Fruit fly (Drosophila melanogaster): ENCODE data around the gene CG32462.

- TF ChIP-seq CG6808 (GFP tag; optimal IDR thresholded peaks at IDR 0.05), result peak; percentile 39
- peak; percentile 8 for TF ChIP-seq Met (GFP tag; optimal IDR thresholded peaks at IDR 0.05)
- TF ChIP-seq CG10631 (GFP tag; optimal IDR thresholded peaks at IDR 0.05), result no peak
- TF ChIP-seq CG9139 (GFP tag; optimal IDR thresholded peaks at IDR 0.05), result no peak
- no peak for TF ChIP-seq CG32006 (GFP tag; optimal IDR thresholded peaks at IDR 0.05)
- peak; percentile 5 for TF ChIP-seq Ets96B (tag; optimal IDR thresholded peaks at IDR 0.05)
- no peak for TF ChIP-seq svp (GFP tag)
Measured at dm6 chr3L:22826236-22826635, 27.1 kb downstream of the CG32462 start.
